Fruit fly (Drosophila melanogaster): ENCODE measurements around the gene CG1750.
A peak's percentile ranks its signal among the peaks of the same experiment; 100 is the strongest.

Gene CG1750

DNA sequence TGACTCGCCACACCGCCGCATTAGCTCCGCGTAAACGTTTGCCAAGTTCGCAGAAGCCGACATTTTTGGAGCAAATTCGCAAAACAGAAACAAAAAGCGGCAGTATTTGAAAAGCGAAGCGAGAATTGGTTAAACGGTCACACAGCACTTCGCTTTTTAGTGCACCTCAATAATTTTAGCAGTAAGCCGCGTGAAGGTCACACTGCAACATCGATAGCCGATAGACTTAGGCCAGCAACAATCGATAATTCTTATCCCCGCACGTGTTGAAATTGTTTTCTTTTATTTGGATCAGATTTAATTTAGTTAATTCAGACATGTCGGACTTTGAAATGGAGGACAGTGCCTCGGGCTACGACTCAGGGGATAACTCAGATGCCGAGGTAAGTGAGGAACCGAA is 41.5 kb downstream of the CG1750 start, which contains the start of the genes Zwilch and CG1542 (continued):
- TF ChIP-seq CG5953 (GFP tag; IDR thresholded peaks at IDR 0.05), result no peak
- no peak for TF ChIP-seq CG32532 (GFP tag; IDR thresholded peaks at IDR 0.05)
- no peak for TF ChIP-seq esg (GFP tag; conservative IDR thresholded peaks at IDR 0.05)
- TF ChIP-seq schlank (tag; optimal IDR thresholded peaks at IDR 0.05), result no peak
- no peak for TF ChIP-seq sr (GFP tag; IDR thresholded peaks at IDR 0.05)
- TF ChIP-seq CG16863 (GFP tag; optimal IDR thresholded peaks at IDR 0.05), result no peak
- TF ChIP-seq Aef1 (GFP tag; IDR thresholded peaks at IDR 0.05), result no peak
- peak; percentile 94 for TF ChIP-seq CG6254 (GFP tag; optimal IDR thresholded peaks at IDR 0.05)
- TF ChIP-seq luna (GFP tag; optimal IDR thresholded peaks at IDR 0.05), result no peak
- no peak for TF ChIP-seq Hmr (GFP tag; optimal IDR thresholded peaks at IDR 0.05)
- TF ChIP-seq maf-S (GFP tag; optimal IDR thresholded peaks at IDR 0.05), result no peak
- TF ChIP-seq fru (optimal IDR thresholded peaks at IDR 0.05), result no peak
- TF ChIP-seq CG4282 (GFP tag; optimal IDR thresholded peaks at IDR 0.05), result no peak
- no peak for TF ChIP-seq corto (GFP tag; optimal IDR thresholded peaks at IDR 0.05)
- peak; percentile 66 for TF ChIP-seq HmgZ (tag; optimal IDR thresholded peaks at IDR 0.05)
- TF ChIP-seq cas (GFP tag; IDR thresholded peaks at IDR 0.05), result no peak
- TF ChIP-seq CG30403 (GFP tag; optimal IDR thresholded peaks at IDR 0.05), result no peak
- no peak for TF ChIP-seq Dad (GFP tag; optimal IDR thresholded peaks at IDR 0.05)
- no peak for TF ChIP-seq CG15269 (tag; optimal IDR thresholded peaks at IDR 0.05)
- no peak for TF ChIP-seq CG4404 (GFP tag; IDR thresholded peaks at IDR 0.05)
- no peak for TF ChIP-seq usp (GFP tag; optimal IDR thresholded peaks at IDR 0.05)
- TF ChIP-seq CG4730 (GFP tag; IDR thresholded peaks at IDR 0.05), result no peak
- TF ChIP-seq Doc2 (GFP tag; IDR thresholded peaks at IDR 0.05), result no peak
- TF ChIP-seq stc (GFP tag; IDR thresholded peaks at IDR 0.05), result no peak
- no peak for TF ChIP-seq fu2 (GFP tag; optimal IDR thresholded peaks at IDR 0.05)
- TF ChIP-seq peb (GFP tag; IDR thresholded peaks at IDR 0.05), result no peak
- TF ChIP-seq NC2α (GFP tag; optimal IDR thresholded peaks at IDR 0.05), result no peak
- no peak for TF ChIP-seq HLHmδ (GFP tag; optimal IDR thresholded peaks at IDR 0.05)
- peak; percentile 78 for TF ChIP-seq Max (GFP tag; optimal IDR thresholded peaks at IDR 0.05)
- peak; percentile 63 for TF ChIP-seq inv (GFP tag; IDR thresholded peaks at IDR 0.05; ENCODE audit: partially characterized antibody)
- TF ChIP-seq nerfin-1 (tag; optimal IDR thresholded peaks at IDR 0.05), result no peak
- no peak for TF ChIP-seq Elba2 (GFP tag; optimal IDR thresholded peaks at IDR 0.05)
- no peak for TF ChIP-seq CG7987 (GFP tag; optimal IDR thresholded peaks at IDR 0.05)
- TF ChIP-seq pnt (GFP tag; optimal IDR thresholded peaks at IDR 0.05), result no peak
- TF ChIP-seq CG18262 (tag; optimal IDR thresholded peaks at IDR 0.05), result no peak
- no peak for TF ChIP-seq Sox100B (GFP tag; optimal IDR thresholded peaks at IDR 0.05)
- TF ChIP-seq Hsf (GFP tag; optimal IDR thresholded peaks at IDR 0.05), result peak; percentile 14
- no peak for TF ChIP-seq Nf-YC (tag; optimal IDR thresholded peaks at IDR 0.05)
- no peak for TF ChIP-seq danr (GFP tag; IDR thresholded peaks at IDR 0.05)
- no peak for TF ChIP-seq dmrt99B (tag; optimal IDR thresholded peaks at IDR 0.05)
- TF ChIP-seq bigmax (GFP tag; optimal IDR thresholded peaks at IDR 0.05), result peak; percentile 46
- no peak for TF ChIP-seq Antp (GFP tag; optimal IDR thresholded peaks at IDR 0.05)
- TF ChIP-seq fd64A (GFP tag; optimal IDR thresholded peaks at IDR 0.05), result no peak
- peak; percentile 88 for TF ChIP-seq YL-1 (GFP tag; optimal IDR thresholded peaks at IDR 0.05)
- TF ChIP-seq CG7357 (GFP tag; IDR thresholded peaks at IDR 0.05), result no peak
- TF ChIP-seq CG2199 (GFP tag; IDR thresholded peaks at IDR 0.05), result no peak
- TF ChIP-seq CG15696 (tag; optimal IDR thresholded peaks at IDR 0.05), result no peak
- no peak for TF ChIP-seq lbe (GFP tag; optimal IDR thresholded peaks at IDR 0.05)
- TF ChIP-seq CG13775 (GFP tag; optimal IDR thresholded peaks at IDR 0.05), result no peak
- no peak for TF ChIP-seq repo (GFP tag; optimal IDR thresholded peaks at IDR 0.05)
- TF ChIP-seq CG9797 (GFP tag; optimal IDR thresholded peaks at IDR 0.05), result peak; percentile 98
- TF ChIP-seq ap (GFP tag; IDR thresholded peaks at IDR 0.05), result no peak
- TF ChIP-seq CG4617 (GFP tag; optimal IDR thresholded peaks at IDR 0.05; ENCODE audit: borderline replicate concordance), result peak; percentile 65

Measured in whole organism, embryonic.